Fruit fly (Drosophila melanogaster): Measurements from ENCODE around the gene CG18259.
A peak's percentile ranks its signal among the peaks of the same experiment; 100 is the strongest.

Gene CG18259

dm6 chrX:18805036-18805435 lies 21.7 kb upstream of the CG18259 start (continued):
- TF ChIP-seq Elba2 (GFP tag; optimal IDR thresholded peaks at IDR 0.05): peak; percentile 14
- TF ChIP-seq CG12155 (GFP tag; optimal IDR thresholded peaks at IDR 0.05): no peak
- TF ChIP-seq ara (GFP tag; IDR thresholded peaks at IDR 0.05): 0 out of 2 replicates have a peak, but pooled peaks have one; percentile 17
- TF ChIP-seq CG8290 (GFP tag; optimal IDR thresholded peaks at IDR 0.05): peak; percentile 66
- no peak for TF ChIP-seq CG8290 (tag; optimal IDR thresholded peaks at IDR 0.05)
- no peak for TF ChIP-seq Aef1 (GFP tag; IDR thresholded peaks at IDR 0.05)
- no peak for TF ChIP-seq CG6689 (GFP tag; IDR thresholded peaks at IDR 0.05)
- no peak for TF ChIP-seq grn (GFP tag; optimal IDR thresholded peaks at IDR 0.05)
- TF ChIP-seq bbx (GFP tag; IDR thresholded peaks at IDR 0.05; ENCODE audit: partially characterized antibody): no peak
- no peak for TF ChIP-seq Vsx1 (GFP tag; optimal IDR thresholded peaks at IDR 0.05)
- no peak for TF ChIP-seq zen (tag; optimal IDR thresholded peaks at IDR 0.05)
- no peak for TF ChIP-seq lola (GFP tag; optimal IDR thresholded peaks at IDR 0.05)
- peak; percentile 35 for TF ChIP-seq pita (GFP tag; optimal IDR thresholded peaks at IDR 0.05)
- no peak for TF ChIP-seq BtbVII (GFP tag; optimal IDR thresholded peaks at IDR 0.05)
- no peak for TF ChIP-seq H15 (GFP tag; IDR thresholded peaks at IDR 0.05)
- TF ChIP-seq CTCF (GFP tag; optimal IDR thresholded peaks at IDR 0.05): peak; percentile 56
- TF ChIP-seq dpn (GFP tag; optimal IDR thresholded peaks at IDR 0.05): no peak
- TF ChIP-seq Fer2 (tag; optimal IDR thresholded peaks at IDR 0.05): no peak
- TF ChIP-seq Nf-YC (tag; optimal IDR thresholded peaks at IDR 0.05): no peak
- peak; percentile 0 for TF ChIP-seq stwl (tag; optimal IDR thresholded peaks at IDR 0.05)
- TF ChIP-seq CG2199 (GFP tag; IDR thresholded peaks at IDR 0.05): 0 out of 3 replicates have a peak, but pooled peaks have one; percentile 42
- no peak for TF ChIP-seq pfk (GFP tag; optimal IDR thresholded peaks at IDR 0.05)
- no peak for TF ChIP-seq caup (GFP tag; optimal IDR thresholded peaks at IDR 0.05; ENCODE audit: severe bottlenecking)
- no peak for TF ChIP-seq Doc3 (GFP tag; IDR thresholded peaks at IDR 0.05; ENCODE audit: partially characterized antibody)
- no peak for TF ChIP-seq CG3281 (GFP tag; optimal IDR thresholded peaks at IDR 0.05)
- TF ChIP-seq CG30403 (GFP tag; optimal IDR thresholded peaks at IDR 0.05): no peak

- TF ChIP-seq Optix (GFP tag; IDR thresholded peaks at IDR 0.05) (no peak), fu2 (GFP tag; optimal IDR thresholded peaks at IDR 0.05) (no peak), knrl (GFP tag; IDR thresholded peaks at IDR 0.05; ENCODE audit: partially characterized antibody) (no peak), insv (GFP tag; optimal IDR thresholded peaks at IDR 0.05) (no peak), HLH54F (GFP tag; optimal IDR thresholded peaks at IDR 0.05) (no peak), CG42726 (GFP tag; IDR thresholded peaks at IDR 0.05; ENCODE audit: partially characterized antibody) (no peak), cwo (GFP tag; optimal IDR thresholded peaks at IDR 0.05) (no peak), NFAT (GFP tag; IDR thresholded peaks at IDR 0.05) (no peak), gem (tag; optimal IDR thresholded peaks at IDR 0.05) (no peak), mirr (GFP tag; optimal IDR thresholded peaks at IDR 0.05) (no peak), her (GFP tag; optimal IDR thresholded peaks at IDR 0.05) (no peak), sr (GFP tag; IDR thresholded peaks at IDR 0.05) (no peak), sima (GFP tag; optimal IDR thresholded peaks at IDR 0.05) (no peak), CG7372 (GFP tag; IDR thresholded peaks at IDR 0.05) (no peak), esg (GFP tag; conservative IDR thresholded peaks at IDR 0.05) (no peak), bcd (GFP tag; optimal IDR thresholded peaks at IDR 0.05) (no peak)
Measured at dm6 chrX:18801293-18801692, 18.0 kb upstream of the CG18259 start.

Data from whole organism, embryonic.